Fruit fly (Drosophila melanogaster) whole organism, embryonic: ENCODE data around the gene CG17108.

Experiments
- Dll ChIP-seq: fragments of 200-800 bp; sonication (Bioruptor generic); IDR thresholded peaks from 4 replicates; pipeline ENCODE4 v1.3.6; 2022; ENCODE audit warnings: missing biosample characterization, missing genetic modification characterization; ENCODE audit not compliant: partially characterized antibody
- org-1 ChIP-seq: fragments of 200-800 bp; sonication (Bioruptor generic); optimal IDR thresholded peaks from 2 replicates; lab custom pipeline; 2017; ENCODE audit warnings: missing biosample characterization, missing genetic modification characterization
- sqz ChIP-seq: fragments of 200-800 bp; sonication (Bioruptor generic); optimal IDR thresholded peaks from 3 replicates; lab custom pipeline; 2018; ENCODE audit warnings: missing biosample characterization, mild to moderate bottlenecking, missing genetic modification characterization
- stc ChIP-seq: fragments of 200-800 bp; sonication (Bioruptor generic); IDR thresholded peaks from 2 replicates; pipeline ENCODE4 v1.3.6; 2022; ENCODE audit warnings: missing biosample characterization, missing genetic modification characterization

DNA sequence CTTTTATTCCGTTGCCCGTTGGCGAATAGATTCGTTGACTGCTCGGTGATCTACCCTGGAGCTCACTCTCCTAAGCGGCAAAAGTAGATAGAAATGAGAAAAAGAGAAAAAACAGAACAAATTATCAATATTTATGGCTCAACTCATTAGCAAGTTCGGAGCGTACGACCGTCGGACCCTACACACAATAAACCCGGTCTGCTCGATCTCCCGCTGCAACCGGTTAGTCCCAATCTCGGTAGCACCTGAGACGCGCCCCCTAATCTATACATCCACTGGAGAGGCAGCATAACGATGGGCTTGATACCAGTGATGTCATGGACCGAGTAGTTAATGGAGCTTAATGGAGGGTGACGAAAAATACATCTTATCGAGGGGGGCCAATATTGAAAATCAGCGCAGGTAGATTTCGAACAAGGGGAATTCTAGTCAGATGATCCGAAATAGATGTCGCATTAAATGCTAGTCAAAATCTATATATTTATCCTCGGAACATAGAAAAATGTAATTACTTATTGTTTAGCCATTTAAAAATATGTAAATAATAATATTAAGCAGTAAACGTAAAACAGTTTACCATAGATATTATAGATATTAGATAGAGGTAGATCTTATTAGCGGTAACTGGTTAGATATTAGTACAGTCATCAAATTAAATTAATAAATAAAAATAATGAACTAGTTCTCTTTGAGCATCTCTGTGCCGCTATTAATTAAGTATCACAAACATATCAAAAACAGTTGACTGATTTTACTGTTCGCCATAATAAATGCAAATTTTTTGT, 6.7 kb downstream of the CG17108 start, which contains the start of gene CG7296:
- no peak for TF ChIP-seq Dll (GFP tag; lab: Robert Waterston, UW)
- TF ChIP-seq org-1 (GFP tag; lab: Kevin White, UChicago): no peak
- no peak for TF ChIP-seq stc (GFP tag; lab: Robert Waterston, UW)
- TF ChIP-seq sqz: no peak
